Worm (Caenorhabditis elegans) whole organism, L1 larva: ENCODE measurements around the gene ZK666.2.

Experiments used
- alr-1 ChIP-seq: fragments of 200-800 bp; sonication (Bioruptor generic); optimal IDR thresholded peaks from 2 replicates; lab custom pipeline; 2018; ENCODE audit warnings: borderline replicate concordance, mild to moderate bottlenecking, missing genetic modification characterization, missing compliant biosample characterization
- egl-27 ChIP-seq, 2 experiments: fragments of 150-350 bp in 1 of 2; sonication (generic microtip); optimal IDR thresholded peaks; 3 replicates each; lab custom pipeline; 2017 to 2018; ENCODE audit warnings: missing biosample characterization in 2 of 2, missing genetic modification characterization in 2 of 2, missing genetic modification reagents in 2 of 2
- lin-15B ChIP-seq: fragments of 150-350 bp; sonication (generic microtip); optimal IDR thresholded peaks from 3 replicates; lab custom pipeline; 2014; ENCODE audit warnings: missing biosample characterization, missing genetic modification characterization
- nhr-77 ChIP-seq: fragments of 150-350 bp; optimal IDR thresholded peaks from 2 replicates; lab custom pipeline; 2014; ENCODE audit warnings: missing biosample characterization, missing genetic modification characterization

DNA sequence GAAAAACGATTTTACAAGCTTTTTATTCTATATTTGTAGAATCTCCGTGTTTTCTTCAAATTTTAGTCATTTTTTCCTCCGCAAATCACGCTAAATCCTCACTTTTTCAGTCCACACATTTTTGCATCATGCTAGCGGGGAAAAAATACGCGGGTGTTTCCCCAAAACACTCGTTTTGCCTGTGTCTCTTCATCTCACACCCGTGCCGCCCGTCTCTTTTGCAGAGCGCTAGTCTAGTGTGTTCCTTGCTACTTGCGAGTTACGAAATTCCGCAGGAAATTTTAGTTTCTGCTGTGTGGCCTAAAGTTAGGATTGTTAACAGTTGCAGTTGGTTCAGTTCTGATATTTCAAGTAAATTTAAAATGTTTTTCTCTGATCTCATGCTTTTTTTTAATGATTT is 26.0 kb downstream of the ZK666.2 start:
- TF ChIP-seq lin-15B (tag; lab: Kevin White, UChicago) (no peak), alr-1 (tag; lab: Kevin White, UChicago) (no peak), egl-27 (tag; optimal IDR thresholded peaks at IDR 0.05; lab: Kevin White, UChicago) (no peak), nhr-77 (tag; lab: Kevin White, UChicago) (no peak)
